Fruit fly (Drosophila melanogaster) whole organism, embryonic: Measurements from ENCODE around the gene CG5892.

Experiments used
- ATbp ChIP-seq: fragments of 200-800 bp; sonication (Bioruptor generic); optimal IDR thresholded peaks from 2 replicates; lab custom pipeline; 2017; ENCODE audit warnings: missing biosample characterization, mild to moderate bottlenecking, missing genetic modification characterization, missing genetic modification reagents
- Aef1 ChIP-seq: fragments of 200-800 bp; sonication (Bioruptor generic); IDR thresholded peaks from 3 replicates; pipeline ENCODE4 v1.3.6; 2022; ENCODE audit warnings: missing biosample characterization, missing genetic modification characterization
- CG11398 ChIP-seq: fragments of 200-800 bp; sonication (Bioruptor generic); optimal IDR thresholded peaks from 2 replicates; lab custom pipeline; 2016; ENCODE audit warnings: missing biosample characterization, missing genetic modification characterization
- CG11504 ChIP-seq: fragments of 200-800 bp; sonication (Bioruptor generic); optimal IDR thresholded peaks from 3 replicates; lab custom pipeline; 2019; ENCODE audit warnings: missing biosample characterization, mild to moderate bottlenecking, missing genetic modification characterization, moderate library complexity
- CG12659 ChIP-seq: fragments of 200-800 bp; sonication (Bioruptor generic); optimal IDR thresholded peaks from 3 replicates; lab custom pipeline; 2017; ENCODE audit warnings: mild to moderate bottlenecking, missing biosample characterization, missing genetic modification reagents, missing genetic modification characterization
- CG14710 ChIP-seq: fragments of 200-800 bp; sonication (Bioruptor generic); optimal IDR thresholded peaks from 3 replicates; lab custom pipeline; 2019; ENCODE audit warnings: missing biosample characterization, mild to moderate bottlenecking, missing genetic modification characterization, moderate library complexity
- CG17568 ChIP-seq: fragments of 200-800 bp; sonication (Bioruptor generic); optimal IDR thresholded peaks from 2 replicates; lab custom pipeline; 2018; ENCODE audit warnings: missing biosample characterization, mild to moderate bottlenecking, missing genetic modification characterization, moderate library complexity
- CG17829 ChIP-seq: fragments of 200-800 bp; optimal IDR thresholded peaks from 2 replicates; lab custom pipeline; 2019; ENCODE audit warnings: missing biosample characterization, mild to moderate bottlenecking, missing genetic modification characterization, moderate library complexity
- CG1832 ChIP-seq: fragments of 200-800 bp; sonication (Bioruptor generic); optimal IDR thresholded peaks from 2 replicates; lab custom pipeline; 2017; ENCODE audit warnings: missing biosample characterization, mild to moderate bottlenecking, missing genetic modification characterization, inconsistent platforms
- CG32772 ChIP-seq: fragments of 200-800 bp; sonication (Bioruptor generic); IDR thresholded peaks from 2 replicates; pipeline ENCODE4 v1.3.6; 2022; ENCODE audit warnings: missing biosample characterization, missing genetic modification characterization
- CG3838 ChIP-seq: fragments of 200-800 bp; sonication (Bioruptor generic); optimal IDR thresholded peaks from 3 replicates; lab custom pipeline; 2016; ENCODE audit warnings: missing biosample characterization, missing genetic modification characterization
- CG5180 ChIP-seq: fragments of 200-800 bp; sonication (Bioruptor generic); optimal IDR thresholded peaks from 3 replicates; lab custom pipeline; 2017; ENCODE audit warnings: missing biosample characterization, missing genetic modification characterization, mild to moderate bottlenecking, moderate library complexity, missing genetic modification reagents
- CG6175 ChIP-seq: fragments of 200-800 bp; sonication (Bioruptor generic); IDR thresholded peaks from 3 replicates; pipeline ENCODE4 v1.3.6; 2022; ENCODE audit warnings: missing biosample characterization, missing genetic modification characterization
- CG6654 ChIP-seq: fragments of 200-800 bp; sonication (Bioruptor generic); optimal IDR thresholded peaks from 2 replicates; lab custom pipeline; 2017; ENCODE audit warnings: missing biosample characterization, mild to moderate bottlenecking, missing genetic modification characterization
- CG6689 ChIP-seq: fragments of 200-800 bp; sonication (Bioruptor generic); IDR thresholded peaks from 2 replicates; pipeline ENCODE4 v1.3.6; 2022; ENCODE audit warnings: missing biosample characterization, missing genetic modification characterization
- CG7556 ChIP-seq: fragments of 200-800 bp; sonication (Bioruptor generic); optimal IDR thresholded peaks from 2 replicates; lab custom pipeline; 2017; ENCODE audit warnings: missing biosample characterization, mild to moderate bottlenecking, missing genetic modification characterization
- CG8388 ChIP-seq: fragments of 200-800 bp; sonication (Bioruptor generic); optimal IDR thresholded peaks from 2 replicates; lab custom pipeline; 2019; ENCODE audit warnings: missing biosample characterization, mild to moderate bottlenecking, missing genetic modification characterization, moderate library complexity
- CHES-1-like ChIP-seq: fragments of 200-800 bp; sonication (Bioruptor generic); optimal IDR thresholded peaks from 2 replicates; lab custom pipeline; 2016; ENCODE audit warnings: missing biosample characterization, missing genetic modification characterization
- CoRest ChIP-seq: fragments of 200-800 bp; sonication (Bioruptor generic); optimal IDR thresholded peaks from 3 replicates; lab custom pipeline; 2018; ENCODE audit warnings: missing biosample characterization, mild to moderate bottlenecking, missing genetic modification characterization, moderate library complexity
- D19B ChIP-seq: fragments of 200-800 bp; sonication (Bioruptor generic); optimal IDR thresholded peaks from 2 replicates; lab custom pipeline; 2017; ENCODE audit warnings: missing biosample characterization, mild to moderate bottlenecking, missing genetic modification characterization
- Eip74EF ChIP-seq, 2 experiments: fragments of 200-800 bp in 1 of 2; fragments of >200 bp in 1 of 2; sonication (Bioruptor generic) in 1 of 2; optimal IDR thresholded peaks; 2 replicates each; lab custom pipeline; 2017 to 2019; ENCODE audit warnings: missing biosample characterization in 2 of 2, missing genetic modification characterization in 2 of 2, mild to moderate bottlenecking in 1 of 2, moderate library complexity in 1 of 2
- Elba2 ChIP-seq: fragments of 200-800 bp; sonication (Bioruptor generic); optimal IDR thresholded peaks from 3 replicates; lab custom pipeline; 2016; ENCODE audit warnings: missing biosample characterization, missing genetic modification characterization
- Ets65A ChIP-seq: fragments of 200-800 bp; sonication (Bioruptor generic); peaks from one replicate; lab custom pipeline; 2016; ENCODE audit warnings: missing biosample characterization, missing genetic modification characterization
- Ets97D ChIP-seq: fragments of 200-800 bp; sonication (Bioruptor generic); optimal IDR thresholded peaks from 3 replicates; lab custom pipeline; 2016; ENCODE audit warnings: missing biosample characterization, missing genetic modification characterization
- HLH3B ChIP-seq: fragments of 200-800 bp; sonication (Bioruptor generic); IDR thresholded peaks from 2 replicates; pipeline ENCODE4 v1.3.6; 2022; ENCODE audit warnings: missing biosample characterization, missing genetic modification characterization
- HmgD ChIP-seq: fragments of 200-800 bp; sonication (Bioruptor generic); optimal IDR thresholded peaks from 3 replicates; lab custom pipeline; 2016; ENCODE audit warnings: missing biosample characterization, missing genetic modification characterization
- Hr3 ChIP-seq: fragments of 200-800 bp; sonication (Bioruptor generic); optimal IDR thresholded peaks from 3 replicates; lab custom pipeline; 2016; ENCODE audit warnings: missing biosample characterization, missing genetic modification characterization
- Lim3 ChIP-seq: fragments of 200-800 bp; sonication (Bioruptor generic); IDR thresholded peaks from 2 replicates; pipeline ENCODE4 v1.3.6; 2022; ENCODE audit warnings: missing biosample characterization, missing genetic modification characterization
- NFAT ChIP-seq: fragments of 200-800 bp; sonication (Bioruptor generic); IDR thresholded peaks from 2 replicates; pipeline ENCODE4 v1.3.6; 2022; ENCODE audit warnings: missing biosample characterization, missing genetic modification characterization
- Neu2 ChIP-seq: fragments of 200-800 bp; sonication (Bioruptor generic); optimal IDR thresholded peaks from 3 replicates; lab custom pipeline; 2016; ENCODE audit warnings: missing biosample characterization, missing genetic modification characterization, borderline replicate concordance
- PHDP ChIP-seq: fragments of 200-800 bp; sonication (Bioruptor generic); optimal IDR thresholded peaks from 3 replicates; lab custom pipeline; 2018; ENCODE audit warnings: missing biosample characterization, mild to moderate bottlenecking, missing genetic modification characterization, moderate library complexity
- TFAM ChIP-seq: fragments of 200-800 bp; sonication (Bioruptor generic); optimal IDR thresholded peaks from 2 replicates; lab custom pipeline; 2017; ENCODE audit warnings: missing biosample characterization, missing genetic modification characterization, inconsistent platforms
- Taf1 ChIP-seq: fragments of 200-800 bp; sonication (Bioruptor generic); IDR thresholded peaks from 2 replicates; pipeline ENCODE4 v1.3.6; 2022; ENCODE audit warnings: missing biosample characterization, missing genetic modification characterization
- abd-A ChIP-seq: fragments of 200-800 bp; sonication (Bioruptor generic); optimal IDR thresholded peaks from 3 replicates; lab custom pipeline; 2019; ENCODE audit warnings: missing biosample characterization, mild to moderate bottlenecking, missing genetic modification characterization, moderate library complexity
- ap ChIP-seq: fragments of 200-800 bp; sonication (Bioruptor generic); IDR thresholded peaks from 2 replicates; pipeline ENCODE4 v1.3.6; 2022; ENCODE audit warnings: missing biosample characterization, missing genetic modification characterization
- ara ChIP-seq: fragments of 200-800 bp; sonication (Bioruptor generic); IDR thresholded peaks from 2 replicates; pipeline ENCODE4 v1.3.6; 2022; ENCODE audit warnings: missing biosample characterization, missing genetic modification characterization
- crp ChIP-seq, 2 experiments: fragments of 200-800 bp; sonication (Bioruptor generic); optimal IDR thresholded peaks; 2 replicates in 1 of 2; 3 replicates in 1 of 2; lab custom pipeline; 2017; ENCODE audit warnings: missing biosample characterization in 2 of 2, missing genetic modification characterization in 2 of 2, mild to moderate bottlenecking in 1 of 2, moderate library complexity in 1 of 2
- dmrt11E ChIP-seq: fragments of 200-800 bp; sonication (Bioruptor generic); optimal IDR thresholded peaks from 3 replicates; lab custom pipeline; 2018; ENCODE audit warnings: missing biosample characterization, mild to moderate bottlenecking, missing genetic modification characterization, moderate library complexity
- dpn ChIP-seq, 2 experiments: fragments of 200-800 bp; sonication (Bioruptor generic); optimal IDR thresholded peaks; 3 replicates each; lab custom pipeline; 2016; ENCODE audit warnings: missing biosample characterization in 2 of 2, missing genetic modification characterization in 2 of 2
- eyg ChIP-seq: fragments of 200-800 bp; sonication (Bioruptor generic); optimal IDR thresholded peaks from 3 replicates; lab custom pipeline; 2016; ENCODE audit warnings: missing biosample characterization, missing genetic modification characterization
- gem ChIP-seq: fragments of 200-800 bp; sonication (Bioruptor generic); optimal IDR thresholded peaks from 2 replicates; lab custom pipeline; 2019; ENCODE audit warnings: missing biosample characterization, mild to moderate bottlenecking, missing genetic modification characterization, moderate library complexity
- gfzf ChIP-seq: fragments of 200-800 bp; sonication (Bioruptor generic); optimal IDR thresholded peaks from 2 replicates; lab custom pipeline; 2016; ENCODE audit warnings: missing biosample characterization, mild to moderate bottlenecking, missing genetic modification characterization, moderate library complexity
- gro ChIP-seq: fragments of 200-800 bp; sonication (Bioruptor generic); optimal IDR thresholded peaks from 2 replicates; lab custom pipeline; 2016; ENCODE audit warnings: missing biosample characterization, missing genetic modification characterization
- peb ChIP-seq: fragments of 200-800 bp; sonication (Bioruptor generic); IDR thresholded peaks from 2 replicates; pipeline ENCODE4 v1.3.6; 2022; ENCODE audit warnings: missing biosample characterization, missing genetic modification characterization
- pum ChIP-seq: fragments of 200-800 bp; sonication (Bioruptor generic); optimal IDR thresholded peaks from 2 replicates; lab custom pipeline; 2016; ENCODE audit warnings: missing biosample characterization, missing genetic modification characterization
- rib ChIP-seq: fragments of 200-800 bp; sonication (Bioruptor generic); IDR thresholded peaks from 2 replicates; pipeline ENCODE4 v1.3.6; 2022; ENCODE audit warnings: missing biosample characterization, missing genetic modification characterization
- slbo ChIP-seq: fragments of 200-800 bp; sonication (Bioruptor generic); IDR thresholded peaks from 2 replicates; pipeline ENCODE4 v1.3.6; 2022; ENCODE audit warnings: missing biosample characterization, missing genetic modification characterization
- so ChIP-seq: fragments of 200-800 bp; sonication (Bioruptor generic); IDR thresholded peaks from 3 replicates; pipeline ENCODE4 v1.3.6; 2022; ENCODE audit warnings: missing biosample characterization, missing genetic modification characterization
- tx ChIP-seq: fragments of 200-800 bp; sonication (Bioruptor generic); optimal IDR thresholded peaks from 2 replicates; lab custom pipeline; 2016; ENCODE audit warnings: missing biosample characterization, missing genetic modification characterization
- vvl ChIP-seq: fragments of 200-800 bp; sonication (Bioruptor generic); IDR thresholded peaks from 2 replicates; pipeline ENCODE4 v1.3.6; 2022; ENCODE audit warnings: missing biosample characterization, missing genetic modification characterization
- zf30C ChIP-seq: fragments of 200-800 bp; sonication (Bioruptor generic); optimal IDR thresholded peaks from 3 replicates; lab custom pipeline; 2018; ENCODE audit warnings: missing biosample characterization, mild to moderate bottlenecking, missing genetic modification characterization

Gene CG5892

dm6 chr3R:21206327-21206728 lies 36.1 kb upstream of the CG5892 start (continued):
- TF ChIP-seq CG6175 (GFP tag; lab: Robert Waterston, UW) (no peak), HmgD (GFP tag; lab: Kevin White, UChicago) (no peak), Hr3 (GFP tag; lab: Kevin White, UChicago) (peak; percentile 72), CG7556 (GFP tag; lab: Kevin White, UChicago) (peak; percentile 63), eyg (GFP tag; lab: Kevin White, UChicago) (no peak), Neu2 (GFP tag; lab: Kevin White, UChicago) (no peak), HLH3B (GFP tag; lab: Robert Waterston, UW) (no peak), CG11504 (tag; lab: Kevin White, UChicago) (peak; percentile 66), crp (GFP tag; optimal IDR thresholded peaks at IDR 0.05; lab: Kevin White, UChicago) (no peak), CG6654 (GFP tag; lab: Kevin White, UChicago) (no peak), CG3838 (no peak), Elba2 (GFP tag; lab: Kevin White, UChicago) (no peak), ATbp (peak; percentile 47), CG32772 (GFP tag; lab: Robert Waterston, UW) (peak; percentile 24; the same call in 1 of the 2 replicates), Taf1 (no peak), gem (tag; lab: Kevin White, UChicago) (peak; percentile 68), CG17568 (GFP tag; lab: Kevin White, UChicago) (no peak), abd-A (tag; lab: Kevin White, UChicago) (no peak), CG11398 (GFP tag; lab: Kevin White, UChicago) (no peak), tx (GFP tag; lab: Kevin White, UChicago) (no peak), slbo (GFP tag; lab: Robert Waterston, UW) (no peak), rib (GFP tag; lab: Robert Waterston, UW) (no peak), Aef1 (no peak), Ets65A (GFP tag; lab: Kevin White, UChicago) (peak; percentile 75), CG12659 (peak; percentile 10), peb (GFP tag; lab: Robert Waterston, UW) (no peak), CG1832 (GFP tag; lab: Kevin White, UChicago) (no peak), vvl (GFP tag; lab: Robert Waterston, UW) (0 out of 2 replicates have a peak, but pooled peaks have one; percentile 8), Lim3 (no peak), ap (GFP tag; lab: Robert Waterston, UW) (no peak), Eip74EF (GFP tag; optimal IDR thresholded peaks at IDR 0.05; lab: Kevin White, UChicago) (no peak), pum (GFP tag; lab: Kevin White, UChicago) (no peak), CG5180 (GFP tag; lab: Kevin White, UChicago) (no peak), dmrt11E (no peak), CoRest (tag; lab: Kevin White, UChicago) (peak; percentile 44), so (no peak; the same call in 2 of the 3 replicates), CG8388 (GFP tag; lab: Kevin White, UChicago) (peak; percentile 12), NFAT (GFP tag; lab: Robert Waterston, UW) (no peak), CG14710 (tag; lab: Kevin White, UChicago) (peak; percentile 47), PHDP (tag; lab: Kevin White, UChicago) (peak; percentile 57), CG17829 (peak; percentile 15), CG6689 (GFP tag; lab: Robert Waterston, UW) (peak; percentile 36; the same call in 1 of the 2 replicates), gro (GFP tag; lab: Kevin White, UChicago) (no peak), Ets97D (no peak), dpn (GFP tag; optimal IDR thresholded peaks at IDR 0.05; lab: Kevin White, UChicago) (no peak), zf30C (no peak), CHES-1-like (no peak), gfzf (GFP tag; lab: Kevin White, UChicago) (no peak), TFAM (GFP tag; lab: Kevin White, UChicago) (no peak), ara (0 out of 2 replicates have a peak, but pooled peaks have one; percentile 20), D19B (GFP tag; lab: Kevin White, UChicago) (no peak)
